Worm (Caenorhabditis elegans): ENCODE measurements around the gene nspc-18.

DNA sequence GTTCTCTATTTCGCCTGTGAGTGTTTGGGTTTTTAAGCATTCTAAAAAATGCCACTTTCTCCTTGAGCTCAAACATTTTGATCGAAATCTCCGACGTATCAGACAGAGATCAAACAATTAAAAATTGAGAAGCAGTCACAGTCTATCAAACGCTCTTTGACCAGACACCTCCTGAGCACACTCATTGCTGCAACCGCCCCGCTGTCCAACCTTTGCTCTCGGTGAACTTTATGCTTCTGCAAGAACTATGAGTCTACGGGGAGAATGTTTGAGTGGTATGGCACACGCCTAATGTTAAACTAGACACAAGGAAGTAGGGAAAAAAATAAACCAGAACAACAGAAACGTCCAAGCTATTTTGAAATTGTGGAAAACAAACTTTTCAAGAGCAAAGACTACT lies 37.8 kb upstream of the nspc-18 start:
- TF ChIP-seq ceh-36 (tag; optimal IDR thresholded peaks at IDR 0.05) (no peak), ama-1 (optimal IDR thresholded peaks at IDR 0.05) (no peak), aly-1 (tag; optimal IDR thresholded peaks at IDR 0.05) (no peak), flt-1 (GFP tag; IDR thresholded peaks at IDR 0.05) (no peak), tbx-37 (GFP tag; conservative IDR thresholded peaks at IDR 0.05) (no peak), hnd-1 (tag; optimal IDR thresholded peaks at IDR 0.05) (no peak), sea-1 (GFP tag; conservative IDR thresholded peaks at IDR 0.05) (no peak), ceh-13 (GFP tag; optimal IDR thresholded peaks at IDR 0.05) (no peak), pes-1 (GFP tag; IDR thresholded peaks at IDR 0.05) (no peak), tra-4 (tag; optimal IDR thresholded peaks at IDR 0.05) (no peak), F13C5.2 (tag; optimal IDR thresholded peaks at IDR 0.05) (no peak), hmg-4 (GFP tag; optimal IDR thresholded peaks at IDR 0.05) (no peak)

All from whole organism, early embryonic.